Fruit fly (Drosophila melanogaster) whole organism, embryonic: ENCODE data around the gene scny.

Experiments
- ATbp ChIP-seq: fragments of 200-800 bp; sonication (Bioruptor generic); optimal IDR thresholded peaks from 2 replicates; lab custom pipeline; 2017; ENCODE audit warnings: missing biosample characterization, mild to moderate bottlenecking, missing genetic modification characterization, missing genetic modification reagents
- Atf6 ChIP-seq: fragments of 200-800 bp; sonication (Bioruptor generic); IDR thresholded peaks from 2 replicates; pipeline ENCODE4 v1.3.6; 2022; ENCODE audit warnings: missing biosample characterization, missing genetic modification characterization
- BtbVII ChIP-seq: fragments of 200-800 bp; sonication (Bioruptor generic); optimal IDR thresholded peaks from 3 replicates; lab custom pipeline; 2017; ENCODE audit warnings: missing biosample characterization, mild to moderate bottlenecking, missing genetic modification characterization
- C15 ChIP-seq: fragments of 200-800 bp; sonication (Bioruptor generic); IDR thresholded peaks from 3 replicates; pipeline ENCODE4 v1.3.6; 2022; ENCODE audit warnings: missing biosample characterization, missing genetic modification characterization
- CG10543 ChIP-seq: fragments of 200-800 bp; sonication (Bioruptor generic); optimal IDR thresholded peaks from 3 replicates; lab custom pipeline; 2017; ENCODE audit warnings: missing biosample characterization, mild to moderate bottlenecking, missing genetic modification characterization, moderate library complexity
- CG12071 ChIP-seq: fragments of 200-800 bp; sonication (Bioruptor generic); optimal IDR thresholded peaks from 3 replicates; lab custom pipeline; 2018; ENCODE audit warnings: missing biosample characterization, mild to moderate bottlenecking, missing genetic modification characterization
- CG12236 ChIP-seq: fragments of 200-800 bp; sonication (Bioruptor generic); optimal IDR thresholded peaks from 2 replicates; lab custom pipeline; 2016; ENCODE audit warnings: missing biosample characterization, missing genetic modification characterization
- CG13424 ChIP-seq: fragments of 200-800 bp; sonication (Bioruptor generic); optimal IDR thresholded peaks from 2 replicates; lab custom pipeline; 2019; ENCODE audit warnings: missing biosample characterization, mild to moderate bottlenecking, missing genetic modification characterization, moderate library complexity
- CG13624 ChIP-seq: fragments of 200-800 bp; sonication (Bioruptor generic); optimal IDR thresholded peaks from 2 replicates; lab custom pipeline; 2016; ENCODE audit warnings: missing biosample characterization, missing genetic modification characterization
- CG15269 ChIP-seq: fragments of 200-800 bp; sonication (Bioruptor generic); optimal IDR thresholded peaks from 2 replicates; lab custom pipeline; 2018; ENCODE audit warnings: missing biosample characterization, mild to moderate bottlenecking, missing genetic modification characterization, moderate library complexity
- CG15479 ChIP-seq: fragments of 200-800 bp; sonication (Bioruptor generic); optimal IDR thresholded peaks from 3 replicates; lab custom pipeline; 2019; ENCODE audit warnings: missing biosample characterization, mild to moderate bottlenecking, missing genetic modification characterization, moderate library complexity
- CG15601 ChIP-seq: fragments of 200-800 bp; sonication (Bioruptor generic); optimal IDR thresholded peaks from 3 replicates; lab custom pipeline; 2019; ENCODE audit warnings: missing biosample characterization, mild to moderate bottlenecking, missing genetic modification characterization, moderate library complexity
- CG17359 ChIP-seq: fragments of 200-800 bp; sonication (Bioruptor generic); optimal IDR thresholded peaks from 3 replicates; lab custom pipeline; 2018; ENCODE audit warnings: missing biosample characterization, mild to moderate bottlenecking, missing genetic modification characterization, moderate library complexity
- CG17568 ChIP-seq: fragments of 200-800 bp; sonication (Bioruptor generic); optimal IDR thresholded peaks from 2 replicates; lab custom pipeline; 2018; ENCODE audit warnings: missing biosample characterization, mild to moderate bottlenecking, missing genetic modification characterization, moderate library complexity
- CG17612 ChIP-seq: fragments of 200-800 bp; sonication (Bioruptor generic); IDR thresholded peaks from 2 replicates; pipeline ENCODE4 v1.3.6; 2022; ENCODE audit warnings: missing biosample characterization, missing genetic modification characterization
- CG18599 ChIP-seq: fragments of 200-800 bp; sonication (Bioruptor generic); optimal IDR thresholded peaks from 3 replicates; lab custom pipeline; 2017; ENCODE audit warnings: missing biosample characterization, missing genetic modification characterization, mild to moderate bottlenecking, moderate library complexity, missing genetic modification reagents
- CG18764 ChIP-seq: fragments of 200-800 bp; sonication (Bioruptor generic); optimal IDR thresholded peaks from 3 replicates; lab custom pipeline; 2016; ENCODE audit warnings: missing biosample characterization, missing genetic modification characterization
- CG3726 ChIP-seq: fragments of 200-800 bp; sonication (Bioruptor generic); IDR thresholded peaks from 3 replicates; pipeline ENCODE4, ENCODE4 v1.3.6; 2022; ENCODE audit warnings: missing biosample characterization, missing genetic modification characterization
- CG4360 ChIP-seq: fragments of 200-800 bp; sonication (Bioruptor generic); IDR thresholded peaks from 2 replicates; pipeline ENCODE4 v1.3.6; 2022; ENCODE audit warnings: missing biosample characterization, missing genetic modification characterization
- CG5180 ChIP-seq: fragments of 200-800 bp; sonication (Bioruptor generic); optimal IDR thresholded peaks from 3 replicates; lab custom pipeline; 2017; ENCODE audit warnings: missing biosample characterization, missing genetic modification characterization, mild to moderate bottlenecking, moderate library complexity, missing genetic modification reagents
- CG6813 ChIP-seq: fragments of 200-800 bp; sonication (Bioruptor generic); optimal IDR thresholded peaks from 2 replicates; lab custom pipeline; 2017; ENCODE audit warnings: missing biosample characterization, missing genetic modification characterization, mild to moderate bottlenecking, moderate library complexity, missing genetic modification reagents
- Drgx ChIP-seq: fragments of 200-800 bp; sonication (Bioruptor generic); IDR thresholded peaks from 2 replicates; pipeline ENCODE4 v1.3.6; 2022; ENCODE audit warnings: missing biosample characterization, missing genetic modification characterization
- Fer1 ChIP-seq: fragments of 200-800 bp; sonication (Bioruptor generic); optimal IDR thresholded peaks from 2 replicates; lab custom pipeline; 2017; ENCODE audit warnings: missing biosample characterization, mild to moderate bottlenecking, missing genetic modification characterization
- HHEX ChIP-seq: fragments of 200-800 bp; sonication (Bioruptor generic); optimal IDR thresholded peaks from 3 replicates; lab custom pipeline; 2017; ENCODE audit warnings: missing biosample characterization, mild to moderate bottlenecking, missing genetic modification characterization, missing genetic modification reagents
- HmgD ChIP-seq: fragments of 200-800 bp; sonication (Bioruptor generic); optimal IDR thresholded peaks from 3 replicates; lab custom pipeline; 2016; ENCODE audit warnings: missing biosample characterization, missing genetic modification characterization
- Med ChIP-seq: fragments of 200-800 bp; sonication (Bioruptor generic); peaks from one replicate; lab custom pipeline; 2016; ENCODE audit warnings: missing biosample characterization, missing genetic modification characterization, mild to moderate bottlenecking, inconsistent platforms, moderate library complexity
- NK7.1 ChIP-seq: fragments of 200-800 bp; sonication (Bioruptor generic); optimal IDR thresholded peaks from 3 replicates; lab custom pipeline; 2016; ENCODE audit warnings: missing biosample characterization, missing genetic modification characterization
- Six4 ChIP-seq: fragments of 200-800 bp; sonication (Bioruptor generic); optimal IDR thresholded peaks from 2 replicates; lab custom pipeline; 2016; ENCODE audit warnings: missing biosample characterization, missing genetic modification characterization
- chinmo ChIP-seq: fragments of 200-800 bp; sonication (Bioruptor generic); IDR thresholded peaks from 4 replicates; pipeline ENCODE4 v1.3.6; 2022; ENCODE audit warnings: missing biosample characterization, missing genetic modification characterization; ENCODE audit not compliant: partially characterized antibody
- corto ChIP-seq: fragments of 200-800 bp; sonication (Bioruptor generic); optimal IDR thresholded peaks from 2 replicates; lab custom pipeline; 2016; ENCODE audit warnings: missing biosample characterization, mild to moderate bottlenecking, missing genetic modification characterization, moderate library complexity
- crol ChIP-seq: fragments of 200-800 bp; sonication (Bioruptor generic); IDR thresholded peaks from 2 replicates; pipeline ENCODE4 v1.3.6; 2022; ENCODE audit warnings: missing biosample characterization, missing genetic modification characterization
- cwo ChIP-seq: fragments of 200-800 bp; sonication (Bioruptor generic); optimal IDR thresholded peaks from 3 replicates; lab custom pipeline; 2017; ENCODE audit warnings: missing biosample characterization, missing genetic modification characterization, mild to moderate bottlenecking, moderate library complexity, missing genetic modification reagents
- dpn ChIP-seq, 2 experiments: fragments of 200-800 bp; sonication (Bioruptor generic); optimal IDR thresholded peaks; 3 replicates each; lab custom pipeline; 2016; ENCODE audit warnings: missing biosample characterization in 2 of 2, missing genetic modification characterization in 2 of 2
- exex ChIP-seq: fragments of 200-800 bp; sonication (Bioruptor generic); optimal IDR thresholded peaks from 4 replicates; lab custom pipeline; 2018; ENCODE audit warnings: missing biosample characterization, mild to moderate bottlenecking, missing genetic modification characterization, moderate library complexity
- grn ChIP-seq: fragments of 200-800 bp; sonication (Bioruptor generic); optimal IDR thresholded peaks from 3 replicates; lab custom pipeline; 2017; ENCODE audit warnings: missing biosample characterization, missing genetic modification characterization
- gro ChIP-seq: fragments of 200-800 bp; sonication (Bioruptor generic); optimal IDR thresholded peaks from 2 replicates; lab custom pipeline; 2016; ENCODE audit warnings: missing biosample characterization, missing genetic modification characterization
- hkb ChIP-seq, 2 experiments: fragments of 200-800 bp in 1 of 2; fragments of >200 bp in 1 of 2; sonication (Bioruptor generic) in 1 of 2; IDR thresholded peaks in 1 of 2; optimal IDR thresholded peaks in 1 of 2; 2 replicates each; pipeline versions ENCODE4 v1.3.6 to Lab custom; 2017 to 2022; ENCODE audit warnings: missing biosample characterization in 1 of 2, missing genetic modification characterization in 1 of 2
- kni ChIP-seq: fragments of 200-800 bp; sonication (Bioruptor generic); optimal IDR thresholded peaks from 3 replicates; lab custom pipeline; 2017; ENCODE audit warnings: mild to moderate bottlenecking, missing biosample characterization, missing genetic modification reagents, missing genetic modification characterization
- lab ChIP-seq: fragments of 200-800 bp; sonication (Bioruptor generic); optimal IDR thresholded peaks from 3 replicates; lab custom pipeline; 2017; ENCODE audit warnings: missing biosample characterization, missing genetic modification characterization, mild to moderate bottlenecking, moderate library complexity, missing genetic modification reagents
- lilli ChIP-seq: fragments of 200-800 bp; sonication (Bioruptor generic); optimal IDR thresholded peaks from 3 replicates; lab custom pipeline; 2016; ENCODE audit warnings: missing biosample characterization, missing genetic modification characterization
- sd ChIP-seq: fragments of 200-800 bp; sonication (Bioruptor generic); optimal IDR thresholded peaks from 3 replicates; lab custom pipeline; 2018; ENCODE audit warnings: missing biosample characterization, mild to moderate bottlenecking, missing genetic modification characterization, moderate library complexity
- sob ChIP-seq: fragments of 200-800 bp; sonication (Bioruptor generic); IDR thresholded peaks from 2 replicates; pipeline ENCODE4 v1.3.6; 2022; ENCODE audit warnings: missing biosample characterization, missing genetic modification characterization
- stc ChIP-seq: fragments of 200-800 bp; sonication (Bioruptor generic); IDR thresholded peaks from 2 replicates; pipeline ENCODE4 v1.3.6; 2022; ENCODE audit warnings: missing biosample characterization, missing genetic modification characterization
- zen ChIP-seq: fragments of 200-800 bp; sonication (Bioruptor generic); optimal IDR thresholded peaks from 3 replicates; lab custom pipeline; 2018; ENCODE audit warnings: missing biosample characterization, mild to moderate bottlenecking, missing genetic modification characterization, moderate library complexity

scny gene

dm6 chr3L:5802733-5803132, 33.9 kb downstream of the scny start, which contains the start of gene CG42272:
Gene CG42272, plus strand, starts transcription at chr3L:5803033.
- TF ChIP-seq CG15269 (tag; lab: Kevin White, UChicago) = no peak

- no peak for TF ChIP-seq CG17568 (GFP tag; lab: Kevin White, UChicago)
- peak; percentile 4 for TF ChIP-seq CG10543 (GFP tag; lab: Kevin White, UChicago)
- TF ChIP-seq CG18599 (GFP tag; lab: Kevin White, UChicago) = peak; percentile 45
- no peak for TF ChIP-seq CG3726 (GFP tag; lab: Robert Waterston, UW)
- no peak for TF ChIP-seq CG13624
- TF ChIP-seq CG4360 (GFP tag; lab: Robert Waterston, UW) = 0 out of 2 replicates have a peak, but pooled peaks have one; percentile 10
- peak; percentile 45 for TF ChIP-seq Atf6 (GFP tag; lab: Robert Waterston, UW)
- TF ChIP-seq lab (GFP tag; lab: Kevin White, UChicago) = peak; percentile 48
- peak; percentile 75 for TF ChIP-seq Med (GFP tag; lab: Kevin White, UChicago)
- TF ChIP-seq hkb (optimal IDR thresholded peaks at IDR 0.05; lab: Kevin White, UChicago) = no peak
- peak; percentile 31; the same call in 1 of the 2 replicates for TF ChIP-seq hkb (GFP tag; IDR thresholded peaks at IDR 0.05; lab: Robert Waterston, UW)
- peak; percentile 60 for TF ChIP-seq Drgx
- TF ChIP-seq exex (tag; lab: Kevin White, UChicago) = peak; percentile 70
- TF ChIP-seq sd (tag; lab: Kevin White, UChicago) = peak; percentile 59
- TF ChIP-seq CG15479 (GFP tag; lab: Kevin White, UChicago) = peak; percentile 81
- 0 out of 3 replicates have a peak, but pooled peaks have one; percentile 33 for TF ChIP-seq C15 (GFP tag; lab: Robert Waterston, UW)
- peak in 1 of 2 experiments; percentile 10 for TF ChIP-seq dpn (GFP tag; optimal IDR thresholded peaks at IDR 0.05; lab: Kevin White, UChicago)
- no peak for TF ChIP-seq CG15601 (tag; lab: Kevin White, UChicago)
- TF ChIP-seq CG17612 = no peak
- peak; percentile 6 for TF ChIP-seq NK7.1 (GFP tag; lab: Kevin White, UChicago)
- TF ChIP-seq lilli = peak; percentile 1
- TF ChIP-seq CG6813 (GFP tag; lab: Kevin White, UChicago) = peak; percentile 50
- TF ChIP-seq corto = no peak
- TF ChIP-seq CG18764 (GFP tag; lab: Kevin White, UChicago) = no peak
- peak; percentile 25 for TF ChIP-seq zen
- peak; percentile 46 for TF ChIP-seq HHEX (GFP tag; lab: Kevin White, UChicago)
- TF ChIP-seq CG13424 (tag; lab: Kevin White, UChicago) = no peak
- TF ChIP-seq sob = 0 out of 2 replicates have a peak, but pooled peaks have one; percentile 47
- no peak for TF ChIP-seq HmgD (GFP tag; lab: Kevin White, UChicago)
- peak; percentile 30; the same call in 1 of the 2 replicates for TF ChIP-seq stc (GFP tag; lab: Robert Waterston, UW)
- peak; percentile 3 for TF ChIP-seq CG12236
- TF ChIP-seq chinmo = peak; percentile 45; the same call in 1 of the 4 replicates
- TF ChIP-seq cwo (GFP tag; lab: Kevin White, UChicago) = peak; percentile 34
- peak; percentile 37; the same call in 1 of the 2 replicates for TF ChIP-seq crol (GFP tag; lab: Robert Waterston, UW)
- no peak for TF ChIP-seq Six4 (GFP tag; lab: Kevin White, UChicago)
- TF ChIP-seq Fer1 = peak; percentile 61
- TF ChIP-seq CG17359 (tag; lab: Kevin White, UChicago) = peak; percentile 1
- TF ChIP-seq kni = peak; percentile 1
- TF ChIP-seq ATbp (GFP tag; lab: Kevin White, UChicago) = peak; percentile 25
- peak; percentile 25 for TF ChIP-seq CG12071 (GFP tag; lab: Kevin White, UChicago)
- peak; percentile 39 for TF ChIP-seq grn (GFP tag; lab: Kevin White, UChicago)
- no peak for TF ChIP-seq CG5180 (GFP tag; lab: Kevin White, UChicago)
- TF ChIP-seq gro (GFP tag; lab: Kevin White, UChicago) = peak; percentile 9
- TF ChIP-seq BtbVII = peak; percentile 5
Observed at dm6 chr3L:5807370-5808100, 38.7 kb downstream of the scny start.
